Worm (Caenorhabditis elegans): ENCODE data around the gene mrpl-16.
"Not testable (repeated sequence)": the region's sequence is repeated elsewhere in the genome, so short reads cannot be mapped to it uniquely, and the experiment has no call there.

- TF ChIP-seq tbx-7 (tag; optimal IDR thresholded peaks at IDR 0.05); unc-3 (GFP tag; conservative IDR thresholded peaks at IDR 0.05); unc-3 (tag; optimal IDR thresholded peaks at IDR 0.05); ceh-18 (tag; optimal IDR thresholded peaks at IDR 0.05); ztf-16 (tag; optimal IDR thresholded peaks at IDR 0.05); mec-3 (tag; optimal IDR thresholded peaks at IDR 0.05; ENCODE audit: borderline replicate concordance); C08G9.2 (tag; optimal IDR thresholded peaks at IDR 0.05); tbx-2 (tag; optimal IDR thresholded peaks at IDR 0.05); pha-4 (tag; optimal IDR thresholded peaks at IDR 0.05): not testable (repeated sequence)
Measured at ce11 chrIII:4742620-4743019, 38.4 kb downstream of the mrpl-16 start, which contains the start of gene twk-6.
